Worm (Caenorhabditis elegans): ENCODE data around the gene F49E10.2.

F49E10.2 gene

ce11 chrX:5868030-5868429 is 22.1 kb upstream of the F49E10.2 start:
- TF ChIP-seq ceh-31 (tag; optimal IDR thresholded peaks at IDR 0.05) (peak; percentile 12), unc-42 (tag; optimal IDR thresholded peaks at IDR 0.05) (peak; percentile 4), fkh-10 (GFP tag; optimal IDR thresholded peaks at IDR 0.05) (no peak)

- peak; percentile 14 for TF ChIP-seq ceh-31 (tag; optimal IDR thresholded peaks at IDR 0.05)
- TF ChIP-seq ceh-2 (tag; optimal IDR thresholded peaks at IDR 0.05) = no peak
- TF ChIP-seq unc-42 (tag; optimal IDR thresholded peaks at IDR 0.05) = peak; percentile 81
- no peak for TF ChIP-seq fkh-6 (tag; optimal IDR thresholded peaks at IDR 0.05)
Observed at ce11 chrX:5869603-5870002, 20.6 kb upstream of the F49E10.2 start.

ce11 chrX:5872153-5872552 is 18.0 kb upstream of the F49E10.2 start:
- no peak for TF ChIP-seq unc-3 (GFP tag; conservative IDR thresholded peaks at IDR 0.05)
- no peak for TF ChIP-seq unc-3 (tag; optimal IDR thresholded peaks at IDR 0.05)
- no peak for TF ChIP-seq Y22D7AL.16 (tag; optimal IDR thresholded peaks at IDR 0.05)
- no peak for TF ChIP-seq nfya-1 (tag; optimal IDR thresholded peaks at IDR 0.05)
- no peak for TF ChIP-seq tbx-7 (tag; optimal IDR thresholded peaks at IDR 0.05)
- no peak for TF ChIP-seq hlh-6 (tag; optimal IDR thresholded peaks at IDR 0.05)
- no peak for TF ChIP-seq pha-4 (tag; optimal IDR thresholded peaks at IDR 0.05)
- no peak for TF ChIP-seq ceh-22 (tag; optimal IDR thresholded peaks at IDR 0.05)
- TF ChIP-seq mec-3 (tag; optimal IDR thresholded peaks at IDR 0.05; ENCODE audit: borderline replicate concordance) = no peak
- TF ChIP-seq fax-1 (tag; optimal IDR thresholded peaks at IDR 0.05) = no peak

ce11 chrX:5875567-5875966 is 14.6 kb upstream of the F49E10.2 start, which contains the start of gene F49E10.4:
Gene F49E10.4, plus strand, starts transcription at chrX:5875867.
- TF ChIP-seq nhr-232 (tag; optimal IDR thresholded peaks at IDR 0.05) = no peak
- no peak for TF ChIP-seq ztf-16 (tag; optimal IDR thresholded peaks at IDR 0.05)
- TF ChIP-seq ceh-45 (GFP tag; IDR thresholded peaks at IDR 0.05) = no peak
- no peak for TF ChIP-seq T23F11.4 (GFP tag; optimal IDR thresholded peaks at IDR 0.05)
- no peak for TF ChIP-seq elt-2 (tag; optimal IDR thresholded peaks at IDR 0.05)
- no peak for TF ChIP-seq ceh-30 (tag; optimal IDR thresholded peaks at IDR 0.05)
- no peak for TF ChIP-seq K02D7.2 (tag; optimal IDR thresholded peaks at IDR 0.05)

- TF ChIP-seq unc-42 (tag; optimal IDR thresholded peaks at IDR 0.05) (peak; percentile 4), hlh-13 (GFP tag; optimal IDR thresholded peaks at IDR 0.05) (no peak)
Observed at ce11 chrX:5877039-5877438, 13.1 kb upstream of the F49E10.2 start.

ce11 chrX:5885565-5885964 is 4.6 kb upstream of the F49E10.2 start, which contains the start of gene flp-7:
Gene flp-7, plus strand, starts transcription at chrX:5885865.
- TF ChIP-seq npax-4 (tag; optimal IDR thresholded peaks at IDR 0.05) (no peak), ahr-1 (tag; optimal IDR thresholded peaks at IDR 0.05) (no peak), pat-9 (tag; optimal IDR thresholded peaks at IDR 0.05) (no peak), ref-2 (tag; optimal IDR thresholded peaks at IDR 0.05) (no peak), K09A11.1 (tag; optimal IDR thresholded peaks at IDR 0.05; ENCODE audit: insufficient read depth) (no peak), lin-11 (tag; optimal IDR thresholded peaks at IDR 0.05) (no peak), ceh-18 (tag; optimal IDR thresholded peaks at IDR 0.05) (no peak), ttx-3 (tag; optimal IDR thresholded peaks at IDR 0.05) (no peak), ceh-9 (tag; optimal IDR thresholded peaks at IDR 0.05) (no peak), ztf-16 (tag; optimal IDR thresholded peaks at IDR 0.05) (no peak), unc-3 (GFP tag; conservative IDR thresholded peaks at IDR 0.05) (no peak), unc-3 (tag; optimal IDR thresholded peaks at IDR 0.05) (no peak), hlh-15 (tag; optimal IDR thresholded peaks at IDR 0.05) (no peak), ceh-34 (tag; optimal IDR thresholded peaks at IDR 0.05) (no peak), sdc-2 (tag; optimal IDR thresholded peaks at IDR 0.05) (no peak), zip-5 (tag; optimal IDR thresholded peaks at IDR 0.05) (no peak), ceh-48 (tag; optimal IDR thresholded peaks at IDR 0.05) (no peak), nhr-11 (tag; optimal IDR thresholded peaks at IDR 0.05) (no peak), pax-1 (tag; optimal IDR thresholded peaks at IDR 0.05) (no peak), dve-1 (tag; optimal IDR thresholded peaks at IDR 0.05) (no peak), unc-55 (GFP tag; optimal IDR thresholded peaks at IDR 0.05) (no peak)

All from whole organism, late embryonic.